Fruit fly (Drosophila melanogaster) whole organism, pupa: ENCODE results near the gene CG14221.

Experiments
- CG12605 ChIP-seq: fragments of 200-800 bp; sonication (Bioruptor generic); IDR thresholded peaks from 2 replicates; pipeline ENCODE4 v1.3.6; 2022; ENCODE audit warnings: missing biosample characterization, missing genetic modification characterization
- CG13204 ChIP-seq: fragments of 200-800 bp; sonication (Bioruptor generic); optimal IDR thresholded peaks from 2 replicates; lab custom pipeline; 2018; ENCODE audit warnings: missing biosample characterization, mild to moderate bottlenecking, missing genetic modification characterization, moderate library complexity
- CG17806 ChIP-seq: fragments of 200-800 bp; sonication (Bioruptor generic); optimal IDR thresholded peaks from 2 replicates; lab custom pipeline; 2018; ENCODE audit warnings: missing biosample characterization, mild to moderate bottlenecking, missing genetic modification characterization, moderate library complexity
- CG32121 ChIP-seq: fragments of 200-800 bp; sonication (Bioruptor generic); IDR thresholded peaks from 2 replicates; pipeline ENCODE4 v1.3.6; 2022; ENCODE audit warnings: missing biosample characterization, missing genetic modification characterization
- CG34367 ChIP-seq: fragments of 200-800 bp; sonication (Bioruptor generic); optimal IDR thresholded peaks from 2 replicates; lab custom pipeline; 2018; ENCODE audit warnings: missing biosample characterization, mild to moderate bottlenecking, missing genetic modification characterization
- CG4496 ChIP-seq: fragments of 200-800 bp; sonication (Bioruptor generic); IDR thresholded peaks from 3 replicates; pipeline ENCODE4 v1.3.6; 2022; ENCODE audit warnings: missing biosample characterization, missing genetic modification characterization
- CG8159 ChIP-seq: fragments of 200-800 bp; sonication (Bioruptor generic); optimal IDR thresholded peaks from 3 replicates; lab custom pipeline; 2018; ENCODE audit warnings: missing biosample characterization, mild to moderate bottlenecking, missing genetic modification characterization, moderate library complexity
- CG9948 ChIP-seq: fragments of 200-800 bp; sonication (Bioruptor generic); optimal IDR thresholded peaks from 2 replicates; lab custom pipeline; 2018; ENCODE audit warnings: missing biosample characterization, mild to moderate bottlenecking, missing genetic modification characterization, moderate library complexity
- D1 ChIP-seq: fragments of 200-800 bp; sonication (Bioruptor generic); optimal IDR thresholded peaks from 2 replicates; lab custom pipeline; 2018; ENCODE audit warnings: missing biosample characterization, mild to moderate bottlenecking, missing genetic modification characterization, moderate library complexity
- EcR ChIP-seq: fragments of 200-800 bp; sonication (Bioruptor generic); optimal IDR thresholded peaks from 3 replicates; lab custom pipeline; 2019; ENCODE audit warnings: missing biosample characterization, missing genetic modification characterization, mild to moderate bottlenecking, moderate library complexity, missing genetic modification reagents
- Pif1A ChIP-seq: fragments of 200-800 bp; sonication (Bioruptor generic); optimal IDR thresholded peaks from 3 replicates; lab custom pipeline; 2016; ENCODE audit warnings: missing biosample characterization, missing genetic modification characterization
- Pif1B ChIP-seq: fragments of 200-800 bp; sonication (Bioruptor generic); optimal IDR thresholded peaks from 3 replicates; lab custom pipeline; 2016; ENCODE audit warnings: missing biosample characterization, missing genetic modification characterization
- gl ChIP-seq: fragments of 200-800 bp; sonication (Bioruptor generic); optimal IDR thresholded peaks from 2 replicates; lab custom pipeline; 2018; ENCODE audit warnings: missing biosample characterization, mild to moderate bottlenecking, missing genetic modification characterization
- rn ChIP-seq: fragments of 200-800 bp; sonication (Bioruptor generic); IDR thresholded peaks from 2 replicates; pipeline ENCODE4 v1.3.6; 2022; ENCODE audit warnings: missing biosample characterization, missing genetic modification characterization

- TF ChIP-seq CG34367 (tag; lab: Kevin White, UChicago) (peak; percentile 55), CG17806 (tag; lab: Kevin White, UChicago) (peak; percentile 77), CG13204 (GFP tag; lab: Kevin White, UChicago) (peak; percentile 15), Pif1A (GFP tag; lab: Kevin White, UChicago) (peak; percentile 72), CG9948 (tag; lab: Kevin White, UChicago) (peak; percentile 73), Pif1B (GFP tag; lab: Kevin White, UChicago) (peak; percentile 73), CG8159 (tag; lab: Kevin White, UChicago) (peak; percentile 72), CG12605 (GFP tag; lab: Robert Waterston, UW) (peak; percentile 72), CG4496 (peak; percentile 92), EcR (GFP tag; lab: Kevin White, UChicago) (no peak), rn (GFP tag; lab: Robert Waterston, UW) (peak; percentile 59), D1 (no peak), CG32121 (GFP tag; lab: Robert Waterston, UW) (peak; percentile 82), gl (peak; percentile 23)
Observed at dm6 chrX:19603953-19604352, 17.1 kb downstream of the CG14221 start.
